Worm (Caenorhabditis elegans): Measurements from ENCODE around the gene fbxa-100.

ce11 chrV:16033491-16033890, 28.4 kb downstream of the fbxa-100 start:
- TF ChIP-seq ztf-28 (GFP tag; IDR thresholded peaks at IDR 0.05) (no peak), bed-1 (GFP tag; IDR thresholded peaks at IDR 0.05) (no peak), pbrm-1 (GFP tag; IDR thresholded peaks at IDR 0.05) (no peak), unc-62 (GFP tag; optimal IDR thresholded peaks at IDR 0.05) (no peak), nfya-1 (tag; optimal IDR thresholded peaks at IDR 0.05; ENCODE audit: borderline replicate concordance, insufficient read depth) (no peak), gei-17 (GFP tag; optimal IDR thresholded peaks at IDR 0.05) (no peak), ceh-79 (tag; optimal IDR thresholded peaks at IDR 0.05) (no peak), Y95B8A.8 (GFP tag; IDR thresholded peaks at IDR 0.05) (no peak)

Data from whole organism, young adult.